Worm (Caenorhabditis elegans) whole organism, mixed stage, embryonic: Measurements from ENCODE around the gene K09H11.15.

Source experiments
- M03D4.4 ChIP-seq: sonication (generic microtip); optimal IDR thresholded peaks from 2 replicates; lab custom pipeline; 2017; ENCODE audit warnings: mild to moderate bottlenecking, missing genetic modification characterization, missing compliant biosample characterization
- blmp-1 ChIP-seq: fragments of 150-350 bp; optimal IDR thresholded peaks from 2 replicates; lab custom pipeline; 2014; ENCODE audit warnings: missing biosample characterization, missing genetic modification characterization
- ceh-39 ChIP-seq: fragments of 150-350 bp; optimal IDR thresholded peaks from 2 replicates; lab custom pipeline; 2014; ENCODE audit warnings: missing biosample characterization, missing genetic modification characterization
- ceh-43 ChIP-seq: fragments of 200-800 bp; sonication (Bioruptor generic); optimal IDR thresholded peaks from 2 replicates; lab custom pipeline; 2018; ENCODE audit warnings: mild to moderate bottlenecking, missing genetic modification characterization, moderate library complexity, missing compliant biosample characterization
- ceh-83 ChIP-seq: fragments of 200-800 bp; sonication (Bioruptor generic); optimal IDR thresholded peaks from 2 replicates; lab custom pipeline; 2018; ENCODE audit warnings: mild to moderate bottlenecking, missing genetic modification characterization, missing compliant biosample characterization
- ces-1 ChIP-seq: fragments of 150-350 bp; optimal IDR thresholded peaks from 2 replicates; lab custom pipeline; 2014; ENCODE audit warnings: missing biosample characterization, missing genetic modification reagents, missing genetic modification characterization
- drap-1 ChIP-seq: fragments of 200-800 bp; sonication (Bioruptor generic); optimal IDR thresholded peaks from 3 replicates; lab custom pipeline; 2018; ENCODE audit warnings: mild to moderate bottlenecking, missing genetic modification characterization, missing compliant biosample characterization
- elt-1 ChIP-seq: sonication (generic microtip); optimal IDR thresholded peaks from 2 replicates; lab custom pipeline; 2017; ENCODE audit warnings: missing genetic modification characterization, mild to moderate bottlenecking, missing compliant biosample characterization, antibody characterized with exemption, moderate library complexity, borderline replicate concordance; ENCODE audit not compliant: insufficient read depth
- elt-3 ChIP-seq: fragments of 150-350 bp; optimal IDR thresholded peaks from 2 replicates; lab custom pipeline; 2014; ENCODE audit warnings: missing biosample characterization, missing genetic modification characterization
- flh-1 ChIP-seq: fragments of 200-800 bp; sonication (Bioruptor generic); optimal IDR thresholded peaks from 2 replicates; lab custom pipeline; 2018; ENCODE audit warnings: mild to moderate bottlenecking, missing genetic modification characterization, moderate library complexity, missing compliant biosample characterization
- ham-2 ChIP-seq: fragments of 200-800 bp; sonication (Bioruptor generic); optimal IDR thresholded peaks from 2 replicates; lab custom pipeline; 2018; ENCODE audit warnings: mild to moderate bottlenecking, missing genetic modification characterization, missing compliant biosample characterization
- lin-13 ChIP-seq: fragments of 150-350 bp; optimal IDR thresholded peaks from 2 replicates; lab custom pipeline; 2014; ENCODE audit warnings: missing biosample characterization, missing genetic modification characterization
- lin-32 ChIP-seq: fragments of 200-800 bp; sonication (Bioruptor generic); optimal IDR thresholded peaks from 2 replicates; lab custom pipeline; 2018; ENCODE audit warnings: mild to moderate bottlenecking, missing genetic modification characterization, missing compliant biosample characterization
- lsy-2 ChIP-seq: fragments of 150-350 bp; optimal IDR thresholded peaks from 2 replicates; lab custom pipeline; 2014; ENCODE audit warnings: missing biosample characterization, missing genetic modification characterization
- mab-5 ChIP-seq: fragments of 150-350 bp; optimal IDR thresholded peaks from 2 replicates; lab custom pipeline; 2014; ENCODE audit warnings: missing biosample characterization, missing genetic modification characterization
- mep-1 ChIP-seq: fragments of 150-350 bp; optimal IDR thresholded peaks from 2 replicates; lab custom pipeline; 2017; ENCODE audit warnings: missing biosample characterization, missing genetic modification reagents, missing genetic modification characterization, inconsistent platforms
- mls-2 ChIP-seq: sonication (generic microtip); optimal IDR thresholded peaks from 2 replicates; lab custom pipeline; 2016; ENCODE audit warnings: mild to moderate bottlenecking, missing genetic modification characterization, moderate library complexity, missing compliant biosample characterization
- nhr-12 ChIP-seq: fragments of 150-350 bp; optimal IDR thresholded peaks from 2 replicates; lab custom pipeline; 2014; ENCODE audit warnings: missing biosample characterization, missing genetic modification characterization
- nhr-2 ChIP-seq: fragments of 150-350 bp; optimal IDR thresholded peaks from 2 replicates; lab custom pipeline; 2014; ENCODE audit warnings: missing biosample characterization, missing genetic modification characterization
- nhr-237 ChIP-seq: fragments of 150-350 bp; optimal IDR thresholded peaks from 2 replicates; lab custom pipeline; 2014; ENCODE audit warnings: missing biosample characterization, missing genetic modification characterization
- nhr-28 ChIP-seq: fragments of 150-350 bp; optimal IDR thresholded peaks from 2 replicates; lab custom pipeline; 2014; ENCODE audit warnings: missing biosample characterization, missing genetic modification characterization
- nhr-76 ChIP-seq: sonication (generic microtip); optimal IDR thresholded peaks from 2 replicates; lab custom pipeline; 2017; ENCODE audit warnings: missing biosample characterization, missing genetic modification characterization
- sem-2 ChIP-seq: fragments of 200-800 bp; sonication (Bioruptor generic); optimal IDR thresholded peaks from 2 replicates; lab custom pipeline; 2018; ENCODE audit warnings: mild to moderate bottlenecking, missing genetic modification characterization, missing compliant biosample characterization
- snpc-4 ChIP-seq: fragments of 150-350 bp; optimal IDR thresholded peaks from 2 replicates; lab custom pipeline; 2014; ENCODE audit warnings: missing biosample characterization, missing genetic modification characterization
- sptf-1 ChIP-seq: sonication (generic microtip); optimal IDR thresholded peaks from 2 replicates; lab custom pipeline; 2017; ENCODE audit warnings: mild to moderate bottlenecking, missing genetic modification characterization, moderate library complexity, missing compliant biosample characterization
- tbx-8 ChIP-seq: fragments of 200-800 bp; sonication (Bioruptor generic); optimal IDR thresholded peaks from 2 replicates; lab custom pipeline; 2018; ENCODE audit warnings: mild to moderate bottlenecking, missing genetic modification characterization, moderate library complexity, missing compliant biosample characterization
- unc-120 ChIP-seq: sonication (generic microtip); optimal IDR thresholded peaks from 2 replicates; lab custom pipeline; 2017; ENCODE audit warnings: missing genetic modification characterization, missing compliant biosample characterization; ENCODE audit not compliant: poor library complexity, severe bottlenecking
- unc-39 ChIP-seq: fragments of 150-350 bp; optimal IDR thresholded peaks from 2 replicates; lab custom pipeline; 2014; ENCODE audit warnings: missing biosample characterization, missing genetic modification characterization
- ztf-11 ChIP-seq: fragments of 150-350 bp; optimal IDR thresholded peaks from 2 replicates; lab custom pipeline; 2014; ENCODE audit warnings: missing biosample characterization, missing genetic modification characterization

The K09H11.15 gene

ce11 chrV:5717237-5717935, 13.3 kb downstream of the K09H11.15 start, which contains the start of gene rga-3:
Gene rga-3 (plus strand): TSS chrV:5717885.
- TF ChIP-seq ceh-83 (GFP tag; lab: Kevin White, UChicago) (no peak), sptf-1 (tag; lab: Kevin White, UChicago) (no peak), snpc-4 (tag; lab: Kevin White, UChicago) (no peak)
- TF ChIP-seq, all 35 proteins: peak for 0

DNA sequence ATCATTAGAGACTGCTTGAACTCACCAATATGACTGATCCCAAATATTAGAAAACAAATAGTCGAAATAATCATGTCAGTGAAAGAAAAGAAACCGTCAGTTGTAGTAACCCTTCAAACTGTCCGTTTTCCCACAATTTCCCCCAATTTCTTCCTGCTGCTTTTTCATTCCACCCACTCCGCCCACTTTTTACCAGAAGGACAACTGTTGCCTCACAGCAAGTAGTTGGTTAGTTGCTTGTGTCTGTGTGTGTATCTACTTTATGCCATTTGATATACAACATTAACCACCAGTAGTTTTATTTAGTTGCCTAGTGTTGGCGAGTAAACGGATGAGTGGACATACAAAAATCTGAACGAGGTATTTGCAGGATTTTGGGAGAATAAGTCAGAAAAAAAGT, 14.2 kb downstream of the K09H11.15 start, which contains the start of gene K09H11.9:
TSS of gene K09H11.9 (minus strand) at position 101 of the 400 bp plus-strand sequence.
- TF ChIP-seq sem-2 (GFP tag; lab: Kevin White, UChicago) = no peak

DNA sequence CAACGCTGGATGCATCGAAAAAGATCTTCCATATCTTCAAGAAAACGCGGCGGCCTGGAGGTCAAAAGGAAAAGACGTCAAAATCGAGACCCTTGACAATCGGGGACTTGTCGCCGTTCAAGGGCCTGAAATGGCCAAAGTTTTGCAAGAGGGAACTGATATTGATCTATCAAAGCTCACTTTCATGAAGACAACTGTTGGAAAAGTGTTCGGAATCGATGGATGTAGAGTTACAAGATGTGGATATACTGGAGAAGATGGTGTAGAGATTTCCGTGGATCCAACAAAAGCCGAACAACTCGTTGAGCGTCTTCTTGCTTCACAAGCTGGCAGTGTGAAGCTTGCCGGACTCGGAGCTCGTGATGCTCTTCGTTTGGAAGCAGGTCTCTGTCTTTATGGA, 17.2 kb downstream of the K09H11.15 start:
- no peak for TF ChIP-seq ham-2 (GFP tag; lab: Kevin White, UChicago)
- no peak for TF ChIP-seq unc-120 (tag; lab: Kevin White, UChicago)
- no peak for TF ChIP-seq ces-1 (GFP tag; lab: Kevin White, UChicago)
- no peak for TF ChIP-seq sem-2 (GFP tag; lab: Kevin White, UChicago)
- TF ChIP-seq M03D4.4 (tag; lab: Kevin White, UChicago) = no peak
- no peak for TF ChIP-seq elt-3
- no peak for TF ChIP-seq nhr-12 (tag; lab: Kevin White, UChicago)
- no peak for TF ChIP-seq elt-1 (tag; lab: Kevin White, UChicago)
- TF ChIP-seq mep-1 = no peak
- TF ChIP-seq nhr-237 (tag; lab: Kevin White, UChicago) = no peak
- TF ChIP-seq mab-5 (tag; lab: Kevin White, UChicago) = no peak
- no peak for TF ChIP-seq blmp-1
- TF ChIP-seq ceh-43 (GFP tag; lab: Kevin White, UChicago) = no peak
- no peak for TF ChIP-seq flh-1
- TF ChIP-seq mls-2 (tag; lab: Kevin White, UChicago) = no peak

DNA sequence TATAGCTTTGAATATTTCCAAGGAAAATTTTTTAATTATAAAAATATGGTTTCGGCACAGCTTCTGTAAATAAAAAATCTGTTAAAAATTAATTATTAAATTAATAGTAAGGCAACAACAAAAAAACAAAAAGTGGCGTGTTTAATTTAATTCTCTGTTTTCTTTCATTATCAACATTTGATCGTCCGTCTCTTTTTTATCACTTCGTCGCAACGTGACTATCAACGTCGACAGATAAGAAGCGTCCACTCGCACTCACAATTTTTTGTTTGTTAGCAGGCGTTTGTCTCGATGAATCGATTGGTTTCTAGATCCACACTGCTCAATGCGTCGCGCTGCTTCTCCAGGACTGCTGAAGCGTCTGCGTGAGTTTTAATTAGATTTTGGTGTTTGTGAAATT, 18.0 kb downstream of the K09H11.15 start, which contains the start of gene gcst-1:
TSS of gene gcst-1 (plus strand) at position 277 of the 400 bp plus-strand sequence.
- TF ChIP-seq sptf-1 (tag; lab: Kevin White, UChicago) = no peak
- TF ChIP-seq nhr-12 (tag; lab: Kevin White, UChicago) = no peak
- no peak for TF ChIP-seq ceh-83 (GFP tag; lab: Kevin White, UChicago)
- TF ChIP-seq nhr-76 = no peak
- TF ChIP-seq unc-39 (tag; lab: Kevin White, UChicago) = no peak
- no peak for TF ChIP-seq ces-1 (GFP tag; lab: Kevin White, UChicago)
- no peak for TF ChIP-seq ztf-11 (tag; lab: Kevin White, UChicago)
- TF ChIP-seq lsy-2 (tag; lab: Kevin White, UChicago) = no peak
- no peak for TF ChIP-seq mep-1
- TF ChIP-seq lin-32 (GFP tag; lab: Kevin White, UChicago) = no peak
- TF ChIP-seq mab-5 (tag; lab: Kevin White, UChicago) = no peak
- TF ChIP-seq nhr-2 (tag; lab: Kevin White, UChicago) = no peak
- TF ChIP-seq, all 35 proteins: peak for 0

DNA sequence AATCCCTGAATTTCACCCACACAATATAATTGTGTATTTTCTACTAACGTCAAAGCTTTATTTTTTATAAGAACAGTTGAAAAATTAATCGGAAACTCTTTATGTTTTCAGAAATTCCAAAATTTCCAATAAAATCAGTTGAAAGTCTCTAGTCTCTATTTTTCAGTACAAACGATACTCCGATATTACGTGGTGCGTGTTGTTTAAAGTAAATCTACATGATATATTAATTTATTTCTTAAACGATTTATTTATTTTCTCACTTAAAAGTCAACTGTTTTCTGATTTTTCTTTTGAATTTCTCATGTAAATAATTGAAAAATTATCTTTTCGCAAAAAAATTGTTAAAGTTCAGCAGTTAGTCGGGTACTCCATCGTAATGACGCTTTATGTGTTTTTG, 18.5 kb downstream of the K09H11.15 start:
- no peak for TF ChIP-seq snpc-4 (tag; lab: Kevin White, UChicago)
- no peak for TF ChIP-seq nhr-28 (tag; lab: Kevin White, UChicago)
- TF ChIP-seq flh-1 = no peak
- TF ChIP-seq sem-2 (GFP tag; lab: Kevin White, UChicago) = no peak
- no peak for TF ChIP-seq nhr-2 (tag; lab: Kevin White, UChicago)
- no peak for TF ChIP-seq blmp-1
- no peak for TF ChIP-seq M03D4.4 (tag; lab: Kevin White, UChicago)
- TF ChIP-seq mls-2 (tag; lab: Kevin White, UChicago) = no peak
- TF ChIP-seq nhr-237 (tag; lab: Kevin White, UChicago) = no peak
- TF ChIP-seq nhr-12 (tag; lab: Kevin White, UChicago) = no peak
- TF ChIP-seq nhr-76 = no peak
- TF ChIP-seq ceh-39 = no peak
- no peak for TF ChIP-seq ces-1 (GFP tag; lab: Kevin White, UChicago)
- TF ChIP-seq lsy-2 (tag; lab: Kevin White, UChicago) = no peak
- no peak for TF ChIP-seq tbx-8
- no peak for TF ChIP-seq mep-1
- TF ChIP-seq lin-13 = no peak
- no peak for TF ChIP-seq drap-1 (GFP tag; lab: Kevin White, UChicago)
